Worm (Caenorhabditis elegans): Measurements from ENCODE around the gene T14F9.2.

The T14F9.2 gene

ce11 chrX:2242568-2243185, 8.6 kb downstream of the T14F9.2 start, which contains the start of gene rpl-11.2 (continued):
- TF ChIP-seq F44E2.7 (GFP tag; IDR thresholded peaks at IDR 0.05): no peak
- peak; percentile 85 for TF ChIP-seq saeg-2 (GFP tag; IDR thresholded peaks at IDR 0.05)
- peak; percentile 49; the same call in 1 of the 2 replicates for TF ChIP-seq dmd-8 (GFP tag; IDR thresholded peaks at IDR 0.05)
- TF ChIP-seq madf-5 (GFP tag; IDR thresholded peaks at IDR 0.05): no peak
- TF ChIP-seq unc-130 (GFP tag; optimal IDR thresholded peaks at IDR 0.05): no peak
- peak; percentile 97 for TF ChIP-seq nhr-77 (tag; optimal IDR thresholded peaks at IDR 0.05)
- TF ChIP-seq lin-39 (tag; optimal IDR thresholded peaks at IDR 0.05): peak; percentile 69
- peak; percentile 18 for TF ChIP-seq nhr-237 (tag; optimal IDR thresholded peaks at IDR 0.05)
- peak; percentile 95 for TF ChIP-seq lin-13 (GFP tag; optimal IDR thresholded peaks at IDR 0.05)
- peak; percentile 94 for TF ChIP-seq T26A8.4 (GFP tag; IDR thresholded peaks at IDR 0.05)
- peak; percentile 93 for TF ChIP-seq mes-2 (tag; optimal IDR thresholded peaks at IDR 0.05; ENCODE audit: poor library complexity, severe bottlenecking)
- TF ChIP-seq zag-1 (tag; optimal IDR thresholded peaks at IDR 0.05): peak; percentile 73
- peak; percentile 66 for TF ChIP-seq nhr-10 (tag; optimal IDR thresholded peaks at IDR 0.05)
- TF ChIP-seq set-16 (GFP tag; IDR thresholded peaks at IDR 0.05): peak; percentile 21; the same call in 1 of the 2 replicates
- peak; percentile 99 for TF ChIP-seq fkh-10 (GFP tag; optimal IDR thresholded peaks at IDR 0.05)
- no peak for TF ChIP-seq R02D3.7 (tag; optimal IDR thresholded peaks at IDR 0.05)
- TF ChIP-seq lin-1 (GFP tag; IDR thresholded peaks at IDR 0.05): peak; percentile 83
- TF ChIP-seq ceh-28 (tag; optimal IDR thresholded peaks at IDR 0.05): peak; percentile 49
- no peak; the same call in none of the 2 replicates for TF ChIP-seq egl-43 (GFP tag; IDR thresholded peaks at IDR 0.05)
- peak; percentile 88 for TF ChIP-seq dpl-1 (GFP tag; optimal IDR thresholded peaks at IDR 0.05)
- peak; percentile 94 for TF ChIP-seq hmg-1.1 (GFP tag; IDR thresholded peaks at IDR 0.05)
- TF ChIP-seq aly-2 (tag; optimal IDR thresholded peaks at IDR 0.05): no peak
- no peak for TF ChIP-seq sdz-12 (GFP tag; optimal IDR thresholded peaks at IDR 0.05)
- TF ChIP-seq ZK337.2 (GFP tag; IDR thresholded peaks at IDR 0.05): no peak
- peak; percentile 100 for TF ChIP-seq aha-1 (tag)
- peak; percentile 57; the same call in 1 of the 2 replicates for TF ChIP-seq lin-29 (GFP tag; IDR thresholded peaks at IDR 0.05)
- peak; percentile 88 for TF ChIP-seq nhr-48 (tag; optimal IDR thresholded peaks at IDR 0.05)
- no peak for TF ChIP-seq lim-7 (GFP tag; IDR thresholded peaks at IDR 0.05)
- TF ChIP-seq Y5F2A.4 (GFP tag; optimal IDR thresholded peaks at IDR 0.05): no peak
- TF ChIP-seq hlh-11 (tag; optimal IDR thresholded peaks at IDR 0.05): peak; percentile 96
- peak; percentile 53 for TF ChIP-seq lin-15B (tag; optimal IDR thresholded peaks at IDR 0.05)
- TF ChIP-seq F37D6.2 (tag; optimal IDR thresholded peaks at IDR 0.05): peak; percentile 92
- TF ChIP-seq nhr-42 (GFP tag; IDR thresholded peaks at IDR 0.05): peak; percentile 92
- peak; percentile 86 for TF ChIP-seq pha-4 (GFP tag; IDR thresholded peaks at IDR 0.05)
- peak; percentile 96 for TF ChIP-seq pha-4 (tag; optimal IDR thresholded peaks at IDR 0.05)
- peak; percentile 71 for TF ChIP-seq lin-38 (GFP tag; IDR thresholded peaks at IDR 0.05)

- TF ChIP-seq madf-5 (GFP tag; IDR thresholded peaks at IDR 0.05) (no peak), jun-1 (tag; optimal IDR thresholded peaks at IDR 0.05) (no peak), Y75B8A.6 (GFP tag; IDR thresholded peaks at IDR 0.05) (no peak), T26A8.4 (GFP tag; IDR thresholded peaks at IDR 0.05) (no peak), dve-1 (tag; optimal IDR thresholded peaks at IDR 0.05; ENCODE audit: insufficient read depth) (no peak), nhr-41 (GFP tag; IDR thresholded peaks at IDR 0.05) (no peak)
These were observed 12.8 kb downstream of the T14F9.2 start, which contains the start of gene AH9.1 for ce11 chrX:2246908-2247307. Gene AH9.1, minus strand, starts transcription at chrX:2247008.

Data from whole organism, L4 larva.